Fruit fly (Drosophila melanogaster) whole organism, adult: ENCODE measurements around the gene Tom70.

Experiments used
- CG11617 ChIP-seq: fragments of 200-800 bp; sonication (Bioruptor generic); optimal IDR thresholded peaks from 2 replicates; lab custom pipeline; 2017; ENCODE audit warnings: mild to moderate bottlenecking, missing biosample characterization, missing genetic modification reagents, missing genetic modification characterization
- CG12768 ChIP-seq: fragments of 200-800 bp; sonication (Bioruptor generic); optimal IDR thresholded peaks from 2 replicates; lab custom pipeline; 2017; ENCODE audit warnings: missing biosample characterization, missing genetic modification characterization, mild to moderate bottlenecking, moderate library complexity, missing genetic modification reagents
- CG14711 ChIP-seq: fragments of 200-800 bp; sonication (Bioruptor generic); optimal IDR thresholded peaks from 2 replicates; lab custom pipeline; 2018; ENCODE audit warnings: missing biosample characterization, mild to moderate bottlenecking, missing genetic modification characterization, moderate library complexity
- CG1620 ChIP-seq: fragments of 200-800 bp; sonication (Bioruptor generic); optimal IDR thresholded peaks from 2 replicates; lab custom pipeline; 2016; ENCODE audit warnings: missing biosample characterization, missing genetic modification characterization
- CG33017 ChIP-seq: fragments of 200-800 bp; sonication (Bioruptor generic); optimal IDR thresholded peaks from 2 replicates; lab custom pipeline; 2018; ENCODE audit warnings: missing biosample characterization, mild to moderate bottlenecking, missing genetic modification characterization, moderate library complexity
- CG5204 ChIP-seq: fragments of 200-800 bp; sonication (Bioruptor generic); optimal IDR thresholded peaks from 2 replicates; lab custom pipeline; 2016; ENCODE audit warnings: missing biosample characterization, missing genetic modification characterization
- CG7045 ChIP-seq: fragments of 200-800 bp; sonication (Bioruptor generic); optimal IDR thresholded peaks from 2 replicates; lab custom pipeline; 2017; ENCODE audit warnings: missing biosample characterization, mild to moderate bottlenecking, missing genetic modification characterization
- CG7101 ChIP-seq: fragments of 200-800 bp; sonication (Bioruptor generic); optimal IDR thresholded peaks from 2 replicates; lab custom pipeline; 2018; ENCODE audit warnings: missing biosample characterization, mild to moderate bottlenecking, missing genetic modification characterization, moderate library complexity
- Clk ChIP-seq: fragments of 200-800 bp; sonication (Bioruptor generic); optimal IDR thresholded peaks from 2 replicates; lab custom pipeline; 2017; ENCODE audit warnings: missing biosample characterization, missing genetic modification characterization
- Crg-1 ChIP-seq: fragments of 200-800 bp; sonication (Bioruptor generic); optimal IDR thresholded peaks from 2 replicates; lab custom pipeline; 2016; ENCODE audit warnings: missing biosample characterization, missing genetic modification characterization
- Hr96 ChIP-seq: fragments of 200-800 bp; sonication (Bioruptor generic); optimal IDR thresholded peaks from 2 replicates; lab custom pipeline; 2016; ENCODE audit warnings: missing biosample characterization, missing genetic modification characterization
- Mnt ChIP-seq: fragments of 200-800 bp; sonication (Bioruptor generic); optimal IDR thresholded peaks from 2 replicates; lab custom pipeline; 2016; ENCODE audit warnings: missing biosample characterization, mild to moderate bottlenecking, missing genetic modification characterization
- bab1 ChIP-seq: fragments of 200-800 bp; sonication (Bioruptor generic); optimal IDR thresholded peaks from 3 replicates; lab custom pipeline; 2019; ENCODE audit warnings: missing biosample characterization, mild to moderate bottlenecking, missing genetic modification characterization, moderate library complexity
- cic ChIP-seq: fragments of 200-800 bp; sonication (Bioruptor generic); optimal IDR thresholded peaks from 2 replicates; lab custom pipeline; 2017; ENCODE audit warnings: missing biosample characterization, mild to moderate bottlenecking, missing genetic modification characterization, moderate library complexity
- cnc ChIP-seq, 2 experiments: fragments of >200 bp; optimal IDR thresholded peaks; 2 replicates each; lab custom pipeline; 2017
- kay ChIP-seq: fragments of 200-800 bp; sonication (Bioruptor generic); peaks from one replicate; lab custom pipeline; 2016; ENCODE audit warnings: missing biosample characterization, missing genetic modification characterization, borderline replicate concordance
- ovo ChIP-seq: fragments of 200-800 bp; sonication (Bioruptor generic); optimal IDR thresholded peaks from 2 replicates; lab custom pipeline; 2016; ENCODE audit warnings: missing biosample characterization, missing genetic modification characterization
- pad ChIP-seq: fragments of 200-800 bp; sonication (Bioruptor generic); optimal IDR thresholded peaks from 3 replicates; lab custom pipeline; 2017; ENCODE audit warnings: missing biosample characterization, missing genetic modification characterization, mild to moderate bottlenecking, moderate library complexity, missing genetic modification reagents
- tj ChIP-seq: fragments of 200-800 bp; sonication (Bioruptor generic); optimal IDR thresholded peaks from 3 replicates; lab custom pipeline; 2017; ENCODE audit warnings: missing biosample characterization, mild to moderate bottlenecking, missing genetic modification characterization, moderate library complexity
- toe ChIP-seq: fragments of 200-800 bp; sonication (Bioruptor generic); optimal IDR thresholded peaks from 2 replicates; lab custom pipeline; 2016; ENCODE audit warnings: missing biosample characterization, missing genetic modification characterization

Tom70 gene

DNA sequence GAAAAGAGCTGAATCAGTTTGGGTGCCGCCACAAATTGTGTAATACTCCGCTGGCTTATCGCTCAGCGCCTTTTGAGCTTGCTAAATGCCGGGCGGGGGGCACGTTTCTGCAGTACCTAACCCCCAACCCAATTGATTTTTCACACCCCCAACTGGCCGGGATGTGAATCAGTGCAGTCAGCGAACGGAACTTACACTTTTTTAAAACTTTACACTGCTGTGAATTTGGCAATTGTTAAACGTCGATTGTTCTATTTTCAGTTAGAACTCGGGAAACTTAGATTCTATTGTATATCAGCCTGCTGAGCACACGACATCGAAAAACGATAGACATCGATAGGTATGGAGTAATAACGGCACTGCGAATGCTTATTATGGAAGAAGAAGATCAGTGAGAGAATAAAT is at the start of gene Tom70:
TSS of gene Tom70 (minus strand) at position 335 of the 405 bp plus-strand sequence.
- no peak for TF ChIP-seq CG14711
- no peak for TF ChIP-seq bab1 (GFP tag; lab: Kevin White, UChicago)
- peak; percentile 81 for TF ChIP-seq Mnt (GFP tag; lab: Kevin White, UChicago)
- TF ChIP-seq ovo (GFP tag; lab: Kevin White, UChicago): peak; percentile 13

DNA sequence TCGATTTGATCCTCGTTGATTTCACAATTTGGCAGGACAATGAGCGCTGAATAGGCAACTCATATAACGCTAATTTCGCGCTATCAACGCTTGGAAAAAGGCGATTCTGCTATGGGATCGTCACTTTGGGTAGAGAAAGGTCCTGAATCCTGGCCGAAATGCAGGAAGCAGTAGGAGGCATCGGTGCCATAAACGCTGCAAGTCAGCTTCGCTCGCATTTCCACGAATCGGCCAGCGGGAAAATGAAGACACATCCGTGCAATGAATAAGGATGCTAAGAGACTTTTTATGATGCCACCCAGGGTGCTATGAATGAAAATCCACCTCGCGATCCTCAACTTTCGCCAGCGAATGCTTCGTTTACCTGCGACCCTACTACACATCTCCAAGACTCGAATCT is 49.1 kb upstream of the Tom70 start:
- no peak for TF ChIP-seq cnc (optimal IDR thresholded peaks at IDR 0.05; lab: Kevin White, UChicago)
- TF ChIP-seq tj (GFP tag; lab: Kevin White, UChicago): no peak
- TF ChIP-seq CG1620 (GFP tag; lab: Kevin White, UChicago): no peak
- TF ChIP-seq toe (GFP tag; lab: Kevin White, UChicago): no peak
- TF ChIP-seq pad (GFP tag; lab: Kevin White, UChicago): no peak
- no peak for TF ChIP-seq Hr96
- no peak for TF ChIP-seq Mnt (GFP tag; lab: Kevin White, UChicago)
- TF ChIP-seq CG7101 (tag; lab: Kevin White, UChicago): no peak
- TF ChIP-seq kay (GFP tag; lab: Kevin White, UChicago): no peak
- TF ChIP-seq CG14711: no peak
- TF ChIP-seq Clk (GFP tag; lab: Kevin White, UChicago): no peak
- TF ChIP-seq cic (GFP tag; lab: Kevin White, UChicago): no peak
- no peak for TF ChIP-seq CG33017 (tag; lab: Kevin White, UChicago)

- TF ChIP-seq CG12768 (GFP tag; lab: Kevin White, UChicago): no peak
- TF ChIP-seq tj (GFP tag; lab: Kevin White, UChicago): no peak
- TF ChIP-seq bab1 (GFP tag; lab: Kevin White, UChicago): no peak
- no peak for TF ChIP-seq Mnt (GFP tag; lab: Kevin White, UChicago)
- TF ChIP-seq CG14711: no peak
- no peak for TF ChIP-seq CG11617 (GFP tag; lab: Kevin White, UChicago)
- no peak for TF ChIP-seq Clk (GFP tag; lab: Kevin White, UChicago)
- no peak for TF ChIP-seq CG33017 (tag; lab: Kevin White, UChicago)
- no peak for TF ChIP-seq toe (GFP tag; lab: Kevin White, UChicago)
- TF ChIP-seq CG7045: no peak
- no peak for TF ChIP-seq kay (GFP tag; lab: Kevin White, UChicago)
- TF ChIP-seq Crg-1 (GFP tag; lab: Kevin White, UChicago): no peak
- TF ChIP-seq CG5204 (GFP tag; lab: Kevin White, UChicago): no peak
- TF ChIP-seq cnc (optimal IDR thresholded peaks at IDR 0.05; lab: Kevin White, UChicago): no peak
- no peak for TF ChIP-seq CG7101 (tag; lab: Kevin White, UChicago)
Measured at dm6 chr2L:12085619-12086171, 47.4 kb upstream of the Tom70 start, which contains the start of gene prd. TSS of gene prd (minus strand) at chr2L:12085827.

- TF ChIP-seq CG1620 (GFP tag; lab: Kevin White, UChicago) (no peak), CG14711 (no peak), Clk (GFP tag; lab: Kevin White, UChicago) (no peak), CG7101 (tag; lab: Kevin White, UChicago) (no peak), CG7045 (no peak), Crg-1 (GFP tag; lab: Kevin White, UChicago) (no peak)
Measured at dm6 chr2L:12085010-12085409, 46.7 kb upstream of the Tom70 start.

- TF ChIP-seq pad (GFP tag; lab: Kevin White, UChicago) (no peak), Mnt (GFP tag; lab: Kevin White, UChicago) (no peak), CG11617 (GFP tag; lab: Kevin White, UChicago) (no peak), Crg-1 (GFP tag; lab: Kevin White, UChicago) (no peak), CG14711 (no peak), ovo (GFP tag; lab: Kevin White, UChicago) (no peak), kay (GFP tag; lab: Kevin White, UChicago) (no peak), CG1620 (GFP tag; lab: Kevin White, UChicago) (no peak)
Measured at dm6 chr2L:12081118-12081665, 42.9 kb upstream of the Tom70 start.

DNA sequence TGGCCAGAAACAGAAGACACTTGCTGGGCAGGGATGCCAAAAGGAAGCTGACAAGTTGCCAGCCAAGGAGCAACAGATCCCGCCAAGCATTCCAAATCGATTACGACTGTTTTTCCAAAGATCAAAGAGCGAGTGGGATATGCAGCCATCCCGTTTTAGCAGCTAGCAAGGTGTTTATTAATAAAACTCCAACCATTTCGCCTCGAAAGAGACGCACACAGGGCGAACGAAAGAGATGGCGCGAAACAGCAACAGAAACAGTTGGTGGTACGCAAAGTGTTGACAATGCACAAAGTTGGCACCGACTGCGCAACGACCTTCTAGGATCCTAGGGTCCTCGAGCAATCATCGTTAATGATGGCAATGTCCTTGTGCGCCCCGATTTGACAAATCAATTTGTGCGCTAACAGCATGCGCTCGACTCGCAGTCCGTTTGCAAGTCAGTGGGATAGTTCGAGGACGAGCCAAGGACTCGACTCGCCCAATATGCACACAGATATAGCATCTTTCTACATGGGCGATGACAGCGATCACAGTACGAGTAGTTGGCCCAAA is 41.6 kb upstream of the Tom70 start:
- no peak for TF ChIP-seq toe (GFP tag; lab: Kevin White, UChicago)
- TF ChIP-seq tj (GFP tag; lab: Kevin White, UChicago): no peak
- TF ChIP-seq Crg-1 (GFP tag; lab: Kevin White, UChicago): no peak
- TF ChIP-seq cic (GFP tag; lab: Kevin White, UChicago): no peak
- no peak for TF ChIP-seq CG14711
- no peak for TF ChIP-seq Hr96

DNA sequence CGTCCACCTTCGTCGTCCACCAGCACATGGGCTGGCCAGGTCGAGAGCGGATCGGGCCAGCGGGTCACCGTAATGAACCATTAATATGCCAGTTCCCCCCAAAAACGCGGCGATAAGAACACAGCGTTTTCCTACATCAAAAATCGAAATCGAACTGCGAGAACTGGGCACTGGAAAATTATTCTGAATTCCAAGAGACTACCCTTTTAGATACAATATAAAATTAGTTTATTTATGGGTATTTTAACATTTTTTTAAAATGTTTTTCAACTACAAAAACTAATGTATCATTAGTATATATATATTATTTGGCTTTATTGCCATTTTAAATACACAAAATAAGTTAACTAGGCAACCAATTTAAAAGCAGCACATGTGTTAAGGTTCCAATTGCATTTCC is 40.4 kb upstream of the Tom70 start:
- no peak for TF ChIP-seq Mnt (GFP tag; lab: Kevin White, UChicago)
- no peak for TF ChIP-seq CG5204 (GFP tag; lab: Kevin White, UChicago)
- TF ChIP-seq CG33017 (tag; lab: Kevin White, UChicago): no peak
- TF ChIP-seq CG14711: no peak
- TF ChIP-seq ovo (GFP tag; lab: Kevin White, UChicago): no peak
- no peak for TF ChIP-seq CG7101 (tag; lab: Kevin White, UChicago)
- TF ChIP-seq bab1 (GFP tag; lab: Kevin White, UChicago): no peak
- TF ChIP-seq Hr96: no peak
- no peak for TF ChIP-seq cnc (optimal IDR thresholded peaks at IDR 0.05; lab: Kevin White, UChicago)
- no peak for TF ChIP-seq CG12768 (GFP tag; lab: Kevin White, UChicago)
- no peak for TF ChIP-seq pad (GFP tag; lab: Kevin White, UChicago)
- TF ChIP-seq tj (GFP tag; lab: Kevin White, UChicago): no peak
- TF ChIP-seq CG7045: no peak
- no peak for TF ChIP-seq kay (GFP tag; lab: Kevin White, UChicago)
- TF ChIP-seq cic (GFP tag; lab: Kevin White, UChicago): no peak
- TF ChIP-seq Clk (GFP tag; lab: Kevin White, UChicago): no peak
- no peak for TF ChIP-seq CG1620 (GFP tag; lab: Kevin White, UChicago)
- TF ChIP-seq CG11617 (GFP tag; lab: Kevin White, UChicago): no peak
- TF ChIP-seq toe (GFP tag; lab: Kevin White, UChicago): no peak
